Fruit fly (Drosophila melanogaster) whole organism, prepupa: ENCODE measurements around the gene homer.
A peak's percentile ranks its signal among the peaks of the same experiment; 100 is the strongest.

Experiments used
- Blimp-1 ChIP-seq: fragments of 200-800 bp; sonication (Bioruptor generic); optimal IDR thresholded peaks from 3 replicates; lab custom pipeline; 2017; ENCODE audit warnings: missing biosample characterization, missing genetic modification characterization, mild to moderate bottlenecking, moderate library complexity, missing genetic modification reagents
- CG10669 ChIP-seq: fragments of 200-800 bp; sonication (Bioruptor generic); optimal IDR thresholded peaks from 3 replicates; lab custom pipeline; 2018; ENCODE audit warnings: missing biosample characterization, mild to moderate bottlenecking, missing genetic modification characterization, moderate library complexity
- CG1621 ChIP-seq: fragments of 200-800 bp; sonication (Bioruptor generic); optimal IDR thresholded peaks from 3 replicates; lab custom pipeline; 2018; ENCODE audit warnings: missing biosample characterization, mild to moderate bottlenecking, missing genetic modification characterization
- CG3032 ChIP-seq: fragments of 200-800 bp; optimal IDR thresholded peaks from 2 replicates; lab custom pipeline; 2019; ENCODE audit warnings: missing biosample characterization, mild to moderate bottlenecking, missing genetic modification characterization, moderate library complexity
- CG3919 ChIP-seq: fragments of 200-800 bp; sonication (Bioruptor generic); optimal IDR thresholded peaks from 3 replicates; lab custom pipeline; 2016; ENCODE audit warnings: missing biosample characterization, missing genetic modification characterization
- CG4318 ChIP-seq: fragments of 200-800 bp; sonication (Bioruptor generic); optimal IDR thresholded peaks from 3 replicates; lab custom pipeline; 2017; ENCODE audit warnings: missing biosample characterization, mild to moderate bottlenecking, missing genetic modification characterization
- CG6163 ChIP-seq: fragments of 200-800 bp; sonication (Bioruptor generic); IDR thresholded peaks from 3 replicates; pipeline ENCODE4 v1.3.6; 2022; ENCODE audit warnings: missing biosample characterization, missing genetic modification characterization
- CG6276 ChIP-seq: fragments of 200-800 bp; sonication (Bioruptor generic); optimal IDR thresholded peaks from 2 replicates; lab custom pipeline; 2017; ENCODE audit warnings: missing biosample characterization, mild to moderate bottlenecking, missing genetic modification characterization
- CG6808 ChIP-seq: fragments of 200-800 bp; sonication (Bioruptor generic); optimal IDR thresholded peaks from 3 replicates; lab custom pipeline; 2017; ENCODE audit warnings: missing biosample characterization, missing genetic modification characterization, mild to moderate bottlenecking, moderate library complexity, missing genetic modification reagents
- CG8119 ChIP-seq: fragments of 200-800 bp; sonication (Bioruptor generic); IDR thresholded peaks from 3 replicates; pipeline ENCODE4 v1.3.6; 2022; ENCODE audit warnings: missing biosample characterization, missing genetic modification characterization
- CG8319 ChIP-seq: fragments of 200-800 bp; sonication (Bioruptor generic); optimal IDR thresholded peaks from 3 replicates; lab custom pipeline; 2016; ENCODE audit warnings: missing biosample characterization, missing genetic modification characterization
- CG8632 ChIP-seq: fragments of 200-800 bp; sonication (Bioruptor generic); optimal IDR thresholded peaks from 3 replicates; lab custom pipeline; 2016; ENCODE audit warnings: missing biosample characterization, missing genetic modification characterization
- Eip78C ChIP-seq: fragments of 200-800 bp; sonication (Bioruptor generic); peaks from one replicate; lab custom pipeline; 2016; ENCODE audit warnings: missing biosample characterization, missing genetic modification characterization
- Ets21C ChIP-seq: fragments of 200-800 bp; sonication (Bioruptor generic); optimal IDR thresholded peaks from 3 replicates; lab custom pipeline; 2016; ENCODE audit warnings: missing biosample characterization, missing genetic modification characterization
- Hr39 ChIP-seq: fragments of 200-800 bp; sonication (Bioruptor generic); optimal IDR thresholded peaks from 2 replicates; lab custom pipeline; 2016; ENCODE audit warnings: missing biosample characterization, missing genetic modification characterization
- Hr4 ChIP-seq: fragments of 200-800 bp; sonication (Bioruptor generic); optimal IDR thresholded peaks from 3 replicates; lab custom pipeline; 2016; ENCODE audit warnings: missing biosample characterization, missing genetic modification characterization
- Met ChIP-seq: fragments of 200-800 bp; sonication (Bioruptor generic); optimal IDR thresholded peaks from 3 replicates; lab custom pipeline; 2016; ENCODE audit warnings: missing biosample characterization, missing genetic modification characterization
- Smox ChIP-seq: fragments of 200-800 bp; sonication (Bioruptor generic); optimal IDR thresholded peaks from 3 replicates; lab custom pipeline; 2016; ENCODE audit warnings: missing biosample characterization, missing genetic modification characterization
- Sox14 ChIP-seq: fragments of 200-800 bp; sonication (Bioruptor generic); optimal IDR thresholded peaks from 3 replicates; lab custom pipeline; 2016; ENCODE audit warnings: missing biosample characterization, missing genetic modification characterization
- Sox15 ChIP-seq: fragments of 200-800 bp; sonication (Bioruptor generic); optimal IDR thresholded peaks from 3 replicates; lab custom pipeline; 2016; ENCODE audit warnings: missing biosample characterization, missing genetic modification characterization
- dac ChIP-seq: fragments of 200-800 bp; sonication (Bioruptor generic); optimal IDR thresholded peaks from 2 replicates; lab custom pipeline; 2017; ENCODE audit warnings: missing biosample characterization, mild to moderate bottlenecking, missing genetic modification characterization
- dsx ChIP-seq: fragments of 200-800 bp; optimal IDR thresholded peaks from 3 replicates; lab custom pipeline; 2019; ENCODE audit warnings: missing biosample characterization, mild to moderate bottlenecking, missing genetic modification characterization, moderate library complexity; ENCODE audit not compliant: poor library complexity, severe bottlenecking
- eg ChIP-seq: fragments of 200-800 bp; sonication (Bioruptor generic); IDR thresholded peaks from 3 replicates; pipeline ENCODE4 v1.3.6; 2022; ENCODE audit warnings: missing biosample characterization, missing genetic modification characterization
- esn ChIP-seq: fragments of 200-800 bp; sonication (Bioruptor generic); optimal IDR thresholded peaks from 2 replicates; lab custom pipeline; 2016; ENCODE audit warnings: missing biosample characterization, mild to moderate bottlenecking, missing genetic modification characterization, moderate library complexity
- fd59A ChIP-seq: fragments of 200-800 bp; sonication (Bioruptor generic); optimal IDR thresholded peaks from 2 replicates; lab custom pipeline; 2017; ENCODE audit warnings: missing biosample characterization, mild to moderate bottlenecking, missing genetic modification characterization, missing genetic modification reagents
- fd85E ChIP-seq: fragments of 200-800 bp; sonication (Bioruptor generic); optimal IDR thresholded peaks from 3 replicates; lab custom pipeline; 2016; ENCODE audit warnings: missing biosample characterization, missing genetic modification characterization
- net ChIP-seq: fragments of 200-800 bp; sonication (Bioruptor generic); optimal IDR thresholded peaks from 3 replicates; lab custom pipeline; 2016; ENCODE audit warnings: missing biosample characterization, missing genetic modification characterization
- salr ChIP-seq, 2 experiments: fragments of 200-800 bp; sonication (Bioruptor generic); optimal IDR thresholded peaks; 3 replicates each; lab custom pipeline; 2016 to 2018; ENCODE audit warnings: missing biosample characterization in 2 of 2, missing genetic modification characterization in 2 of 2, mild to moderate bottlenecking in 1 of 2
- spab ChIP-seq: fragments of 200-800 bp; sonication (Bioruptor generic); optimal IDR thresholded peaks from 2 replicates; lab custom pipeline; 2017; ENCODE audit warnings: missing biosample characterization, mild to moderate bottlenecking, missing genetic modification characterization, missing genetic modification reagents
- ss ChIP-seq, 2 experiments: fragments of 200-800 bp; sonication (Bioruptor generic); optimal IDR thresholded peaks; 2 replicates in 1 of 2; 3 replicates in 1 of 2; lab custom pipeline; 2017 to 2018; ENCODE audit warnings: mild to moderate bottlenecking in 2 of 2, missing biosample characterization in 2 of 2, missing genetic modification characterization in 2 of 2, moderate library complexity in 1 of 2
- svp ChIP-seq: fragments of 200-800 bp; sonication (Bioruptor generic); peaks from one replicate; lab custom pipeline; 2016; ENCODE audit warnings: missing biosample characterization, missing genetic modification characterization
- topi ChIP-seq: fragments of 200-800 bp; sonication (Bioruptor generic); optimal IDR thresholded peaks from 3 replicates; lab custom pipeline; 2016; ENCODE audit warnings: missing biosample characterization, missing genetic modification characterization

homer gene

dm6 chr2L:6745522-6745921 is 22.4 kb upstream of the homer start, which contains the start of gene CG31910:
CG31910 (minus strand) TSS chr2L:6745622.
- TF ChIP-seq CG3919 (GFP tag; lab: Kevin White, UChicago) (no peak), CG3032 (no peak), CG10669 (GFP tag; lab: Kevin White, UChicago) (no peak), salr (GFP tag; optimal IDR thresholded peaks at IDR 0.05; lab: Kevin White, UChicago) (no peak), dsx (GFP tag; lab: Kevin White, UChicago) (no peak), fd85E (no peak), CG8319 (GFP tag; lab: Kevin White, UChicago) (no peak), Met (GFP tag; lab: Kevin White, UChicago) (no peak), Sox14 (GFP tag; lab: Kevin White, UChicago) (no peak), Blimp-1 (GFP tag; lab: Kevin White, UChicago) (no peak), CG8119 (GFP tag; lab: Robert Waterston, UW) (no peak), Sox15 (GFP tag; lab: Kevin White, UChicago) (no peak), esn (no peak), spab (GFP tag; lab: Kevin White, UChicago) (no peak), CG8632 (GFP tag; lab: Kevin White, UChicago) (no peak), svp (GFP tag; lab: Kevin White, UChicago) (no peak), Hr39 (GFP tag; lab: Kevin White, UChicago) (no peak)
- TF ChIP-seq, all 60 proteins: peak for 0

- TF ChIP-seq Eip78C (GFP tag; lab: Kevin White, UChicago), result peak; percentile 17
- TF ChIP-seq CG4318 (GFP tag; lab: Kevin White, UChicago), result no peak
- TF ChIP-seq CG6163, result no peak
- TF ChIP-seq eg (GFP tag; lab: Robert Waterston, UW), result 0 out of 3 replicates have a peak, but pooled peaks have one; percentile 1
Observed at dm6 chr2L:6741980-6742591, 18.9 kb upstream of the homer start, which contains the start of gene meng. meng (plus strand) TSS chr2L:6742502.

dm6 chr2L:6740088-6740487 is 16.9 kb upstream of the homer start, which contains the start of gene TTLL3A:
TTLL3A (minus strand) TSS chr2L:6740188.
- TF ChIP-seq CG1621 (tag; lab: Kevin White, UChicago), result no peak
- no peak for TF ChIP-seq dac (GFP tag; lab: Kevin White, UChicago)
- TF ChIP-seq fd85E, result no peak
- TF ChIP-seq CG8119 (GFP tag; lab: Robert Waterston, UW), result no peak

DNA sequence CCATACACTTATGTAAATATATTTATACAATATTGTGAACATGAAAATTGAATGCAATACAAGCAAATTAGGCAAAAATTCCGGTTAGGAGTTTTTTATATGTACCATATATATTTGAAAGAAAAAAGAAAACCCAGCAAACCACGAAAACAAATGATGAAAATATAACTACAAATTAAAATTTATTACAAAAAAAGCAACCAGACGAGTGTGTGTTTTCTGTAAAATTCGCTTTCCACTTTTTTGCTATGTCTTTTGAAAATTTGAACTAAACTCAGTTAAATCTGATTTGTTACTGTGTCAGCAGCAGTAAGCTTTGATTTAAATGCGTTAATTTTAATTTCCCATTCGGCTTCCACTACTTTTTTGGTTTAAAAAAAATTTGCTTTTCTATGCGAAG is 9.4 kb upstream of the homer start, which contains the start of gene TTLL3B:
TTLL3B (plus strand) TSS at position 301 of the 400 bp plus-strand sequence.
- TF ChIP-seq CG6808 (GFP tag; lab: Kevin White, UChicago) (no peak), Hr4 (GFP tag; lab: Kevin White, UChicago) (no peak), CG8119 (GFP tag; lab: Robert Waterston, UW) (no peak), dsx (GFP tag; lab: Kevin White, UChicago) (no peak), Smox (no peak), topi (GFP tag; lab: Kevin White, UChicago) (no peak), Ets21C (no peak), svp (GFP tag; lab: Kevin White, UChicago) (no peak), CG6276 (GFP tag; lab: Kevin White, UChicago) (no peak), fd59A (no peak), ss (GFP tag; optimal IDR thresholded peaks at IDR 0.05; lab: Kevin White, UChicago) (no peak), salr (GFP tag; optimal IDR thresholded peaks at IDR 0.05; lab: Kevin White, UChicago) (no peak), net (no peak), CG3032 (no peak), Met (GFP tag; lab: Kevin White, UChicago) (no peak), Blimp-1 (GFP tag; lab: Kevin White, UChicago) (no peak)
